Fruit fly (Drosophila melanogaster) whole organism, embryonic: ENCODE results near the gene alpha-Est1.
A peak's percentile ranks its signal among the peaks of the same experiment; 100 is the strongest.

ENCODE experiments used
- Atf3 ChIP-seq: fragments of 200-800 bp; sonication (Bioruptor generic); optimal IDR thresholded peaks from 3 replicates; lab custom pipeline; 2016; ENCODE audit warnings: missing biosample characterization, missing genetic modification characterization
- BEAF-32 ChIP-seq: fragments of 200-800 bp; sonication (Bioruptor generic); optimal IDR thresholded peaks from 3 replicates; lab custom pipeline; 2017; ENCODE audit warnings: missing biosample characterization, missing genetic modification characterization, mild to moderate bottlenecking, moderate library complexity, missing genetic modification reagents
- Blimp-1 ChIP-seq: fragments of 200-800 bp; sonication (Bioruptor generic); optimal IDR thresholded peaks from 3 replicates; lab custom pipeline; 2018; ENCODE audit warnings: missing biosample characterization, missing genetic modification characterization, mild to moderate bottlenecking, moderate library complexity, missing genetic modification reagents
- CG11696 ChIP-seq: fragments of 200-800 bp; sonication (Bioruptor generic); IDR thresholded peaks from 2 replicates; pipeline ENCODE4 v1.3.6; 2022; ENCODE audit warnings: missing biosample characterization, missing genetic modification characterization
- CG12155 ChIP-seq: fragments of 200-800 bp; sonication (Bioruptor generic); optimal IDR thresholded peaks from 3 replicates; lab custom pipeline; 2016; ENCODE audit warnings: missing biosample characterization, missing genetic modification characterization
- CG12744 ChIP-seq: fragments of 200-800 bp; sonication (Bioruptor generic); optimal IDR thresholded peaks from 2 replicates; lab custom pipeline; 2016; ENCODE audit warnings: missing biosample characterization, missing genetic modification characterization
- CG12769 ChIP-seq: fragments of 200-800 bp; sonication (Bioruptor generic); optimal IDR thresholded peaks from 2 replicates; lab custom pipeline; 2019; ENCODE audit warnings: missing biosample characterization, mild to moderate bottlenecking, missing genetic modification characterization, moderate library complexity
- CG14667 ChIP-seq: fragments of 200-800 bp; sonication (Bioruptor generic); IDR thresholded peaks from 2 replicates; pipeline ENCODE4 v1.3.6; 2022; ENCODE audit warnings: missing biosample characterization, missing genetic modification characterization
- CG1602 ChIP-seq: fragments of 200-800 bp; sonication (Bioruptor generic); optimal IDR thresholded peaks from 3 replicates; lab custom pipeline; 2016; ENCODE audit warnings: missing biosample characterization, missing genetic modification characterization
- CG17568 ChIP-seq: fragments of 200-800 bp; sonication (Bioruptor generic); optimal IDR thresholded peaks from 2 replicates; lab custom pipeline; 2018; ENCODE audit warnings: missing biosample characterization, mild to moderate bottlenecking, missing genetic modification characterization, moderate library complexity
- CG17802 ChIP-seq: fragments of 200-800 bp; sonication (Bioruptor generic); optimal IDR thresholded peaks from 2 replicates; lab custom pipeline; 2018; ENCODE audit warnings: missing biosample characterization, mild to moderate bottlenecking, missing genetic modification characterization, moderate library complexity
- CG18599 ChIP-seq: fragments of 200-800 bp; sonication (Bioruptor generic); optimal IDR thresholded peaks from 3 replicates; lab custom pipeline; 2017; ENCODE audit warnings: missing biosample characterization, missing genetic modification characterization, mild to moderate bottlenecking, moderate library complexity, missing genetic modification reagents
- CG2116 ChIP-seq: fragments of 200-800 bp; sonication (Bioruptor generic); optimal IDR thresholded peaks from 3 replicates; lab custom pipeline; 2018; ENCODE audit warnings: missing biosample characterization, mild to moderate bottlenecking, missing genetic modification characterization
- CG2875 ChIP-seq: fragments of 200-800 bp; sonication (Bioruptor generic); optimal IDR thresholded peaks from 2 replicates; lab custom pipeline; 2017; ENCODE audit warnings: missing biosample characterization, mild to moderate bottlenecking, missing genetic modification characterization, missing genetic modification reagents
- CG3847 ChIP-seq: fragments of 200-800 bp; sonication (Bioruptor generic); IDR thresholded peaks from 2 replicates; pipeline ENCODE4 v1.3.6; 2022; ENCODE audit warnings: missing biosample characterization, missing genetic modification characterization
- CG4404 ChIP-seq: fragments of 200-800 bp; sonication (Bioruptor generic); IDR thresholded peaks from 2 replicates; pipeline ENCODE4 v1.3.6; 2022; ENCODE audit warnings: missing biosample characterization, missing genetic modification characterization
- CG8290 ChIP-seq, 3 experiments: fragments of 200-800 bp; sonication (Bioruptor generic); optimal IDR thresholded peaks; 2 replicates each; lab custom pipeline; 2016 to 2019; ENCODE audit warnings: missing biosample characterization in 3 of 3, missing genetic modification characterization in 3 of 3, mild to moderate bottlenecking in 2 of 3, moderate library complexity in 1 of 3
- Chrac-16 ChIP-seq: fragments of 200-800 bp; sonication (Bioruptor generic); optimal IDR thresholded peaks from 3 replicates; lab custom pipeline; 2016; ENCODE audit warnings: missing biosample characterization, missing genetic modification characterization
- MESR4 ChIP-seq: fragments of 200-800 bp; sonication (Bioruptor generic); optimal IDR thresholded peaks from 2 replicates; lab custom pipeline; 2018; ENCODE audit warnings: missing biosample characterization, mild to moderate bottlenecking, missing genetic modification characterization, moderate library complexity
- Meics ChIP-seq: fragments of 200-800 bp; sonication (Bioruptor generic); optimal IDR thresholded peaks from 2 replicates; lab custom pipeline; 2017; ENCODE audit warnings: missing biosample characterization, mild to moderate bottlenecking, missing genetic modification characterization
- Neu2 ChIP-seq: fragments of 200-800 bp; sonication (Bioruptor generic); optimal IDR thresholded peaks from 3 replicates; lab custom pipeline; 2016; ENCODE audit warnings: missing biosample characterization, missing genetic modification characterization, borderline replicate concordance
- Optix ChIP-seq: fragments of 200-800 bp; sonication (Bioruptor generic); IDR thresholded peaks from 3 replicates; pipeline ENCODE4 v1.3.6; 2022; ENCODE audit warnings: missing biosample characterization, missing genetic modification characterization
- Scr ChIP-seq: fragments of 200-800 bp; sonication (Bioruptor generic); IDR thresholded peaks from 2 replicates; pipeline ENCODE4 v1.3.6; 2022; ENCODE audit warnings: missing biosample characterization, missing genetic modification characterization; ENCODE audit not compliant: partially characterized antibody
- Sin3A ChIP-seq: fragments of >200 bp; optimal IDR thresholded peaks from 2 replicates; lab custom pipeline; 2018
- Tbp ChIP-seq: fragments of >200 bp; optimal IDR thresholded peaks from 2 replicates; lab custom pipeline; 2018; ENCODE audit warnings: missing biosample characterization, missing genetic modification characterization
- Trl ChIP-seq, 3 experiments: fragments of >200 bp in 2 of 3; fragments of 200-800 bp in 1 of 3; sonication (Bioruptor generic) in 1 of 3; optimal IDR thresholded peaks; 2 replicates in 1 of 3; 3 replicates in 2 of 3; lab custom pipeline; 2016 to 2017; ENCODE audit warnings: missing biosample characterization in 1 of 3, missing genetic modification characterization in 1 of 3
- abd-A ChIP-seq: fragments of 200-800 bp; sonication (Bioruptor generic); optimal IDR thresholded peaks from 3 replicates; lab custom pipeline; 2019; ENCODE audit warnings: missing biosample characterization, mild to moderate bottlenecking, missing genetic modification characterization, moderate library complexity
- br ChIP-seq: fragments of >200 bp; optimal IDR thresholded peaks from 2 replicates; lab custom pipeline; 2017
- btn ChIP-seq: fragments of 200-800 bp; sonication (Bioruptor generic); optimal IDR thresholded peaks from 2 replicates; lab custom pipeline; 2016; ENCODE audit warnings: missing biosample characterization, missing genetic modification characterization
- da ChIP-seq: fragments of 200-800 bp; sonication (Bioruptor generic); optimal IDR thresholded peaks from 2 replicates; lab custom pipeline; 2016; ENCODE audit warnings: missing biosample characterization, missing genetic modification characterization
- dati ChIP-seq: fragments of 200-800 bp; sonication (Bioruptor generic); IDR thresholded peaks from 2 replicates; pipeline ENCODE4 v1.3.6; 2022; ENCODE audit warnings: missing biosample characterization, missing genetic modification characterization
- gce ChIP-seq: fragments of 200-800 bp; sonication (Bioruptor generic); IDR thresholded peaks from 3 replicates; pipeline ENCODE4 v1.3.6; 2022; ENCODE audit warnings: missing biosample characterization, missing genetic modification characterization
- grau ChIP-seq: fragments of 200-800 bp; optimal IDR thresholded peaks from 3 replicates; lab custom pipeline; 2019; ENCODE audit warnings: missing biosample characterization, mild to moderate bottlenecking, missing genetic modification characterization, moderate library complexity
- gt ChIP-seq: fragments of 200-800 bp; sonication (Bioruptor generic); IDR thresholded peaks from 2 replicates; pipeline ENCODE4 v1.3.6; 2022; ENCODE audit warnings: missing biosample characterization, missing genetic modification characterization
- lab ChIP-seq: fragments of 200-800 bp; sonication (Bioruptor generic); optimal IDR thresholded peaks from 3 replicates; lab custom pipeline; 2017; ENCODE audit warnings: missing biosample characterization, missing genetic modification characterization, mild to moderate bottlenecking, moderate library complexity, missing genetic modification reagents
- odd ChIP-seq: fragments of 200-800 bp; sonication (Bioruptor generic); optimal IDR thresholded peaks from 2 replicates; lab custom pipeline; 2017; ENCODE audit warnings: missing biosample characterization, mild to moderate bottlenecking, missing genetic modification characterization
- onecut ChIP-seq: fragments of 200-800 bp; sonication (Bioruptor generic); IDR thresholded peaks from 2 replicates; pipeline ENCODE4 v1.3.6; 2022; ENCODE audit warnings: missing biosample characterization, missing genetic modification characterization
- pzg ChIP-seq: fragments of 200-800 bp; sonication (Bioruptor generic); optimal IDR thresholded peaks from 3 replicates; lab custom pipeline; 2018; ENCODE audit warnings: missing biosample characterization, mild to moderate bottlenecking, missing genetic modification characterization, moderate library complexity
- repo ChIP-seq: fragments of 200-800 bp; sonication (Bioruptor generic); optimal IDR thresholded peaks from 2 replicates; lab custom pipeline; 2016; ENCODE audit warnings: missing biosample characterization, missing genetic modification characterization
- rib ChIP-seq: fragments of 200-800 bp; sonication (Bioruptor generic); IDR thresholded peaks from 2 replicates; pipeline ENCODE4 v1.3.6; 2022; ENCODE audit warnings: missing biosample characterization, missing genetic modification characterization
- ro ChIP-seq: fragments of 200-800 bp; sonication (Bioruptor generic); IDR thresholded peaks from 2 replicates; pipeline ENCODE4 v1.3.6; 2022; ENCODE audit warnings: missing biosample characterization, missing genetic modification characterization
- row ChIP-seq: fragments of 200-800 bp; sonication (Bioruptor generic); IDR thresholded peaks from 3 replicates; pipeline ENCODE4 v1.3.6; 2022; ENCODE audit warnings: missing biosample characterization, missing genetic modification characterization
- sd ChIP-seq: fragments of 200-800 bp; sonication (Bioruptor generic); optimal IDR thresholded peaks from 3 replicates; lab custom pipeline; 2018; ENCODE audit warnings: missing biosample characterization, mild to moderate bottlenecking, missing genetic modification characterization, moderate library complexity
- seq ChIP-seq: fragments of 200-800 bp; sonication (Bioruptor generic); IDR thresholded peaks from 2 replicates; pipeline ENCODE4 v1.3.6; 2022; ENCODE audit warnings: missing biosample characterization, missing genetic modification characterization
- slbo ChIP-seq: fragments of 200-800 bp; sonication (Bioruptor generic); IDR thresholded peaks from 2 replicates; pipeline ENCODE4 v1.3.6; 2022; ENCODE audit warnings: missing biosample characterization, missing genetic modification characterization
- tap ChIP-seq: fragments of 200-800 bp; optimal IDR thresholded peaks from 3 replicates; lab custom pipeline; 2019; ENCODE audit warnings: missing biosample characterization, mild to moderate bottlenecking, missing genetic modification characterization, moderate library complexity
- tx ChIP-seq: fragments of 200-800 bp; sonication (Bioruptor generic); optimal IDR thresholded peaks from 2 replicates; lab custom pipeline; 2016; ENCODE audit warnings: missing biosample characterization, missing genetic modification characterization
- vvl ChIP-seq: fragments of 200-800 bp; sonication (Bioruptor generic); IDR thresholded peaks from 2 replicates; pipeline ENCODE4 v1.3.6; 2022; ENCODE audit warnings: missing biosample characterization, missing genetic modification characterization
- wek ChIP-seq: fragments of 200-800 bp; sonication (Bioruptor generic); optimal IDR thresholded peaks from 3 replicates; lab custom pipeline; 2018; ENCODE audit warnings: missing biosample characterization, mild to moderate bottlenecking, missing genetic modification characterization, moderate library complexity
- wor ChIP-seq: fragments of 200-800 bp; sonication (Bioruptor generic); IDR thresholded peaks from 2 replicates; pipeline ENCODE4 v1.3.6; 2022; ENCODE audit warnings: missing biosample characterization, missing genetic modification characterization

alpha-Est1 gene

dm6 chr3R:7506314-7506988 lies 42.5 kb downstream of the alpha-Est1 start (continued):
- TF ChIP-seq abd-A (tag; lab: Kevin White, UChicago), result peak; percentile 59
- TF ChIP-seq Chrac-16, result peak; percentile 78
- TF ChIP-seq grau (tag; lab: Kevin White, UChicago), result peak; percentile 87
- no peak for TF ChIP-seq Blimp-1
- peak; percentile 78 for TF ChIP-seq repo
- no peak for TF ChIP-seq dati (GFP tag; lab: Robert Waterston, UW)
- no peak for TF ChIP-seq gt (GFP tag; lab: Robert Waterston, UW)
- TF ChIP-seq pzg, result peak; percentile 14
- TF ChIP-seq Scr (GFP tag; lab: Robert Waterston, UW), result no peak
- TF ChIP-seq Optix (GFP tag; lab: Robert Waterston, UW), result no peak
- no peak for TF ChIP-seq da (GFP tag; lab: Kevin White, UChicago)
- peak; percentile 97 for TF ChIP-seq slbo (GFP tag; lab: Robert Waterston, UW)
- TF ChIP-seq CG18599 (GFP tag; lab: Kevin White, UChicago), result peak; percentile 95
- no peak for TF ChIP-seq CG2875 (GFP tag; lab: Kevin White, UChicago)
- peak; percentile 57 for TF ChIP-seq CG17568
- peak; percentile 4 for TF ChIP-seq CG17802 (tag; lab: Kevin White, UChicago)
- peak; percentile 80 for TF ChIP-seq seq (GFP tag; lab: Robert Waterston, UW)
- no peak; the same call in 2 of the 3 replicates for TF ChIP-seq gce
- TF ChIP-seq odd, result peak; percentile 55
- peak; percentile 53; the same call in 1 of the 2 replicates for TF ChIP-seq CG14667 (GFP tag; lab: Robert Waterston, UW)
- peak; percentile 93 for TF ChIP-seq Meics (GFP tag; lab: Kevin White, UChicago)
- TF ChIP-seq ro (GFP tag; lab: Robert Waterston, UW), result no peak
- TF ChIP-seq Tbp (GFP tag; lab: Kevin White, UChicago), result no peak
- TF ChIP-seq wor (GFP tag; lab: Robert Waterston, UW), result no peak
- TF ChIP-seq CG11696 (GFP tag; lab: Robert Waterston, UW), result peak; percentile 57; the same call in 1 of the 2 replicates
- peak; percentile 85; the same call in 1 of the 2 replicates for TF ChIP-seq vvl (GFP tag; lab: Robert Waterston, UW)
- TF ChIP-seq CG2116, result peak; percentile 36
- no peak for TF ChIP-seq wek (GFP tag; lab: Kevin White, UChicago)
- TF ChIP-seq CG8290 (GFP tag; optimal IDR thresholded peaks at IDR 0.05; lab: Kevin White, UChicago), result no peak
- peak in 1 of 2 experiments; percentile 95 for TF ChIP-seq CG8290 (tag; optimal IDR thresholded peaks at IDR 0.05; lab: Kevin White, UChicago)
- TF ChIP-seq row, result peak; percentile 86
- no peak for TF ChIP-seq br (lab: Kevin White, UChicago)
- TF ChIP-seq rib (GFP tag; lab: Robert Waterston, UW), result peak; percentile 91
- peak; percentile 80 for TF ChIP-seq tx (GFP tag; lab: Kevin White, UChicago)
- no peak for TF ChIP-seq MESR4 (GFP tag; lab: Kevin White, UChicago)
- TF ChIP-seq onecut (GFP tag; lab: Robert Waterston, UW), result no peak
- no peak for TF ChIP-seq Sin3A (lab: Kevin White, UChicago)
- TF ChIP-seq Trl (optimal IDR thresholded peaks at IDR 0.05; lab: Kevin White, UChicago), result peak in 1 of 2 experiments; percentile 47
- peak; percentile 88 for TF ChIP-seq Trl (GFP tag; optimal IDR thresholded peaks at IDR 0.05; lab: Kevin White, UChicago)
- peak; percentile 39 for TF ChIP-seq Atf3 (GFP tag; lab: Kevin White, UChicago)
- TF ChIP-seq CG12744 (GFP tag; lab: Kevin White, UChicago), result peak; percentile 86
- no peak for TF ChIP-seq Neu2 (GFP tag; lab: Kevin White, UChicago)
- TF ChIP-seq BEAF-32 (GFP tag; lab: Kevin White, UChicago), result no peak
- peak; percentile 51 for TF ChIP-seq tap (tag; lab: Kevin White, UChicago)
- peak; percentile 95 for TF ChIP-seq lab (GFP tag; lab: Kevin White, UChicago)
- peak; percentile 66 for TF ChIP-seq CG1602
- peak; percentile 88 for TF ChIP-seq CG12155 (GFP tag; lab: Kevin White, UChicago)
- peak; percentile 77 for TF ChIP-seq sd (tag; lab: Kevin White, UChicago)
- TF ChIP-seq CG12769 (tag; lab: Kevin White, UChicago), result peak; percentile 97
- TF ChIP-seq CG3847 (GFP tag; lab: Robert Waterston, UW), result peak; percentile 93
- no peak for TF ChIP-seq btn
- peak; percentile 53 for TF ChIP-seq CG4404 (GFP tag; lab: Robert Waterston, UW)
